Worm (Caenorhabditis elegans): Measurements from ENCODE around the gene C16A3.6.

DNA sequence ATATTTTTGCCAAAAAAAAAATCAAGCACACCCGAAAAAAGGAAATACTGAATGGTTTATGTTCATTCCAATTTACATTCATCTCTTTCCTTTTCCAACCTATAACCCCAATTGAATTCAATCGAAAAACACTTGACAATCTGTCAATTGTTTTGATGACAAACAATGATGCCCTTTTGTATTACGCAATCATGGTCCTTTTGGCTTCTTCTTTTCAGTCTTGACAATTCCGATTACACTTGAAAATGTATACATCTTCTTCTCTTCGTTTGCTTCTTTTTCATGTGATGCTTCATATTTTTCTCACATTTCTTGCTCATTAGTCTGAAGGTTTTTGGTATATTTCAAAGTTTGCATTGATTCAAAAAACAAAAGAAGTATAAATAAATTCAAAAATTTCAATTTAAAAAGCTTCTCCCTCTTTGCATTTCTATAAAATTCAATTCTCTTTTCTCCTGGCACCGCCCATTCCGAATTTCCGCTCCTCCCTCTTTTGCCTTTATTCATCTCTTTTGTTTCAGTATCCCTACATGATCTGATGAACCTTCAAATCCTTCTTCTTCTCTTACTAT lies 47.7 kb upstream of the C16A3.6 start, which contains the start of gene C56G2.4:
- TF ChIP-seq hnd-1 (tag; optimal IDR thresholded peaks at IDR 0.05) (no peak), ama-1 (optimal IDR thresholded peaks at IDR 0.05) (no peak), tbx-37 (GFP tag; conservative IDR thresholded peaks at IDR 0.05) (no peak), ets-7 (tag; optimal IDR thresholded peaks at IDR 0.05) (no peak)

All from whole organism, early embryonic.